Worm (Caenorhabditis elegans) whole organism, late embryonic: ENCODE results near the gene B0272.3.
"Not testable (repeated sequence)": the region's sequence is repeated elsewhere in the genome, so short reads cannot be mapped to it uniquely, and the experiment has no call there.

Experiments used
- ceh-18 ChIP-seq: sonication (generic microtip); optimal IDR thresholded peaks from 2 replicates; lab custom pipeline; 2016; ENCODE audit warnings: missing genetic modification characterization, missing compliant biosample characterization
- ttx-3 ChIP-seq: sonication (generic microtip); optimal IDR thresholded peaks from 2 replicates; lab custom pipeline; 2016; ENCODE audit warnings: missing genetic modification reagents, missing genetic modification characterization, missing compliant biosample characterization

ce11 chrX:9463045-9463444 is 31.8 kb downstream of the B0272.3 start, which contains the start of gene ZK899.6:
- not testable (repeated sequence) for TF ChIP-seq ceh-18, ttx-3 (tag; lab: Kevin White, UChicago)
